Worm (Caenorhabditis elegans) whole organism, young adult: ENCODE data around the gene Y46G5A.20.
A peak's percentile ranks its signal among the peaks of the same experiment; 100 is the strongest.

Source experiments
- B0019.2 ChIP-seq: fragments of 200-800 bp; sonication (Bioruptor generic); conservative IDR thresholded peaks from 2 replicates; pipeline ENCODE4 v1.3.6; 2022; ENCODE audit warnings: missing genetic modification reagents, missing genetic modification characterization, missing compliant biosample characterization
- B0336.3 ChIP-seq: fragments of 200-800 bp; sonication (Bioruptor generic); IDR thresholded peaks from 2 replicates; pipeline ENCODE4 v1.3.6; 2022; ENCODE audit warnings: missing genetic modification characterization, missing compliant biosample characterization
- C06A6.2 ChIP-seq: fragments of 200-800 bp; sonication (Bioruptor generic); conservative IDR thresholded peaks from 2 replicates; pipeline ENCODE4 v1.3.6; 2022; ENCODE audit warnings: missing genetic modification characterization, missing compliant biosample characterization
- F33H1.4 ChIP-seq: fragments of 200-800 bp; sonication (Bioruptor generic); IDR thresholded peaks from 2 replicates; pipeline ENCODE4 v1.3.6; 2022; ENCODE audit warnings: missing genetic modification reagents, missing genetic modification characterization, missing compliant biosample characterization
- F37B4.10 ChIP-seq: fragments of 200-800 bp; sonication (Bioruptor generic); IDR thresholded peaks from 2 replicates; pipeline ENCODE4 v1.3.6; 2022; ENCODE audit warnings: missing genetic modification characterization, missing compliant biosample characterization
- F52B5.7 ChIP-seq: sonication (generic microtip); optimal IDR thresholded peaks from 2 replicates; lab custom pipeline; 2016; ENCODE audit warnings: mild to moderate bottlenecking, missing genetic modification characterization, missing compliant biosample characterization
- T26A5.8 ChIP-seq: sonication (generic microtip); optimal IDR thresholded peaks from 2 replicates; lab custom pipeline; 2016; ENCODE audit warnings: missing genetic modification characterization, missing compliant biosample characterization
- Y53G8AR.9 ChIP-seq: fragments of 200-800 bp; sonication (Bioruptor generic); conservative IDR thresholded peaks from 2 replicates; pipeline ENCODE4 v1.3.6; 2022; ENCODE audit warnings: missing genetic modification reagents, missing genetic modification characterization, missing compliant biosample characterization
- Y56A3A.18 ChIP-seq: fragments of 200-800 bp; sonication (Bioruptor generic); IDR thresholded peaks from 2 replicates; pipeline ENCODE4 v1.3.6; 2022; ENCODE audit warnings: missing genetic modification reagents, missing genetic modification characterization, missing compliant biosample characterization
- ama-1 ChIP-seq, 3 experiments: fragments of 150-350 bp in 1 of 3; sonication (generic microtip) in 2 of 3; optimal IDR thresholded peaks; 2 replicates each; lab custom pipeline; 2014 to 2018; ENCODE audit warnings: missing biosample characterization in 2 of 3, missing genetic modification characterization in 2 of 3, missing genetic modification reagents in 2 of 3
- athp-1 ChIP-seq: sonication (generic microtip); optimal IDR thresholded peaks from 2 replicates; lab custom pipeline; 2017; ENCODE audit warnings: mild to moderate bottlenecking, missing genetic modification characterization, missing compliant biosample characterization
- bed-1 ChIP-seq: fragments of 200-800 bp; sonication (Bioruptor generic); IDR thresholded peaks from 2 replicates; pipeline ENCODE4 v1.3.6; 2022; ENCODE audit warnings: missing genetic modification reagents, missing genetic modification characterization, missing compliant biosample characterization
- bed-2 ChIP-seq: fragments of 200-800 bp; sonication (Bioruptor generic); IDR thresholded peaks from 2 replicates; pipeline ENCODE4 v1.3.6; 2022; ENCODE audit warnings: missing genetic modification reagents, missing genetic modification characterization, missing compliant biosample characterization
- cebp-1 ChIP-seq, 2 experiments: fragments of 200-800 bp in 1 of 2; sonication (Bioruptor generic) in 1 of 2; sonication (generic microtip) in 1 of 2; IDR thresholded peaks in 1 of 2; optimal IDR thresholded peaks in 1 of 2; 2 replicates each; pipeline versions ENCODE4 v1.3.6 to Lab custom; 2017 to 2022; ENCODE audit warnings: missing compliant biosample characterization in 2 of 2, missing genetic modification characterization in 2 of 2, mild to moderate bottlenecking in 1 of 2, missing genetic modification reagents in 1 of 2, moderate library complexity in 1 of 2
- ceh-27 ChIP-seq: fragments of 200-800 bp; sonication (Bioruptor generic); optimal IDR thresholded peaks from 2 replicates; lab custom pipeline; 2018; ENCODE audit warnings: mild to moderate bottlenecking, missing genetic modification characterization, moderate library complexity, missing compliant biosample characterization
- ceh-40 ChIP-seq: fragments of 200-800 bp; sonication (Bioruptor generic); IDR thresholded peaks from 2 replicates; pipeline ENCODE4 v1.3.6; 2022; ENCODE audit warnings: missing genetic modification characterization, missing compliant biosample characterization
- ceh-58 ChIP-seq: fragments of 200-800 bp; sonication (Bioruptor generic); IDR thresholded peaks from 2 replicates; pipeline ENCODE4 v1.3.6; 2022; ENCODE audit warnings: missing genetic modification characterization, missing compliant biosample characterization
- ceh-91 ChIP-seq: fragments of 200-800 bp; sonication (Bioruptor generic); IDR thresholded peaks from 2 replicates; pipeline ENCODE4 v1.3.6; 2022; ENCODE audit warnings: missing genetic modification reagents, missing genetic modification characterization, missing compliant biosample characterization
- chd-7 ChIP-seq: sonication (generic microtip); optimal IDR thresholded peaks from 2 replicates; lab custom pipeline; 2016; ENCODE audit warnings: mild to moderate bottlenecking, missing genetic modification characterization, moderate library complexity, missing compliant biosample characterization
- dox-1 ChIP-seq: fragments of 200-800 bp; sonication (Bioruptor generic); IDR thresholded peaks from 2 replicates; pipeline ENCODE4 v1.3.6; 2022; ENCODE audit warnings: missing genetic modification reagents, missing genetic modification characterization, missing compliant biosample characterization
- dpff-1 ChIP-seq: sonication (generic microtip); optimal IDR thresholded peaks from 2 replicates; lab custom pipeline; 2017; ENCODE audit warnings: mild to moderate bottlenecking, missing genetic modification characterization, missing compliant biosample characterization
- egrh-3 ChIP-seq: fragments of 200-800 bp; sonication (Bioruptor generic); IDR thresholded peaks from 2 replicates; pipeline ENCODE4 v1.3.6; 2022; ENCODE audit warnings: missing genetic modification reagents, missing genetic modification characterization, missing compliant biosample characterization
- gei-17 ChIP-seq: fragments of 200-800 bp; sonication (Bioruptor generic); optimal IDR thresholded peaks from 2 replicates; lab custom pipeline; 2018; ENCODE audit warnings: mild to moderate bottlenecking, missing genetic modification characterization, missing compliant biosample characterization
- him-1 ChIP-seq: sonication (generic microtip); optimal IDR thresholded peaks from 2 replicates; lab custom pipeline; 2016; ENCODE audit warnings: missing genotype, missing genetic modification reagents, missing genetic modification characterization, missing compliant biosample characterization
- hlh-26 ChIP-seq: fragments of 200-800 bp; sonication (Bioruptor generic); conservative IDR thresholded peaks from 2 replicates; pipeline ENCODE4 v1.3.6; 2022; ENCODE audit warnings: missing genetic modification reagents, missing genetic modification characterization, missing compliant biosample characterization
- hmg-1.2 ChIP-seq: fragments of 200-800 bp; sonication (Bioruptor generic); IDR thresholded peaks from 2 replicates; pipeline ENCODE4 v1.3.6; 2022; ENCODE audit warnings: missing genetic modification reagents, missing genetic modification characterization, missing compliant biosample characterization
- hsf-1 ChIP-seq: fragments of 200-800 bp; sonication (Bioruptor generic); IDR thresholded peaks from 2 replicates; pipeline ENCODE4 v1.3.6; 2022; ENCODE audit warnings: missing genetic modification reagents, missing genetic modification characterization, missing compliant biosample characterization
- lag-1 ChIP-seq: fragments of 200-800 bp; sonication (Bioruptor generic); IDR thresholded peaks from 2 replicates; pipeline ENCODE4 v1.3.6; 2022; ENCODE audit warnings: missing genetic modification reagents, missing genetic modification characterization, missing compliant biosample characterization
- let-607 ChIP-seq, 2 experiments: fragments of 200-800 bp in 1 of 2; sonication (Bioruptor generic) in 1 of 2; sonication (generic microtip) in 1 of 2; optimal IDR thresholded peaks; 2 replicates each; lab custom pipeline; 2016 to 2018; ENCODE audit warnings: mild to moderate bottlenecking in 2 of 2, missing compliant biosample characterization in 2 of 2, missing genetic modification characterization in 2 of 2, moderate library complexity in 2 of 2, missing genotype in 1 of 2
- lin-26 ChIP-seq: fragments of 200-800 bp; sonication (Bioruptor generic); IDR thresholded peaks from 2 replicates; pipeline ENCODE4 v1.3.6; 2022; ENCODE audit warnings: missing genetic modification reagents, missing genetic modification characterization, missing compliant biosample characterization
- lsl-1 ChIP-seq: fragments of 200-800 bp; sonication (Bioruptor generic); optimal IDR thresholded peaks from 2 replicates; lab custom pipeline; 2018; ENCODE audit warnings: mild to moderate bottlenecking, missing genetic modification characterization, moderate library complexity, missing compliant biosample characterization
- madf-6 ChIP-seq: fragments of 200-800 bp; sonication (Bioruptor generic); IDR thresholded peaks from 2 replicates; pipeline ENCODE4 v1.3.6; 2022; ENCODE audit warnings: missing genetic modification reagents, missing genetic modification characterization, missing compliant biosample characterization
- mcd-1 ChIP-seq: fragments of 200-800 bp; sonication (Bioruptor generic); IDR thresholded peaks from 2 replicates; pipeline ENCODE4 v1.3.6; 2022; ENCODE audit warnings: missing genetic modification reagents, missing genetic modification characterization, missing compliant biosample characterization
- mes-4 ChIP-seq: sonication (generic microtip); optimal IDR thresholded peaks from 2 replicates; lab custom pipeline; 2016; ENCODE audit warnings: missing genotype, missing genetic modification characterization, missing compliant biosample characterization
- nfya-2 ChIP-seq: fragments of 200-800 bp; sonication (Bioruptor generic); IDR thresholded peaks from 2 replicates; pipeline ENCODE4 v1.3.6; 2022; ENCODE audit warnings: missing genetic modification reagents, missing genetic modification characterization, missing compliant biosample characterization
- nhr-120 ChIP-seq: fragments of 200-800 bp; sonication (Bioruptor generic); IDR thresholded peaks from 2 replicates; pipeline ENCODE4 v1.3.6; 2022; ENCODE audit warnings: missing genetic modification characterization, missing compliant biosample characterization
- nhr-179 ChIP-seq: sonication (generic microtip); optimal IDR thresholded peaks from 2 replicates; lab custom pipeline; 2016; ENCODE audit warnings: mild to moderate bottlenecking, missing genetic modification characterization, missing compliant biosample characterization
- rec-8 ChIP-seq, 2 experiments: sonication (generic microtip); optimal IDR thresholded peaks; 2 replicates each; lab custom pipeline; 2016; ENCODE audit warnings: mild to moderate bottlenecking in 2 of 2, missing genetic modification characterization in 2 of 2, missing genetic modification reagents in 2 of 2, missing genotype in 2 of 2, missing biosample characterization in 1 of 2, missing compliant biosample characterization in 1 of 2, moderate library complexity in 1 of 2
- sea-2 ChIP-seq: fragments of 200-800 bp; sonication (Bioruptor generic); IDR thresholded peaks from 2 replicates; pipeline ENCODE4 v1.3.6; 2022; ENCODE audit warnings: missing genetic modification characterization, missing compliant biosample characterization
- snpc-1.1 ChIP-seq: sonication (generic microtip); optimal IDR thresholded peaks from 2 replicates; lab custom pipeline; 2017; ENCODE audit warnings: missing genetic modification characterization, mild to moderate bottlenecking, missing compliant biosample characterization, antibody characterized with exemption, moderate library complexity, missing genotype, missing genetic modification reagents; ENCODE audit not compliant: insufficient read depth
- snpc-3.4 ChIP-seq: sonication (generic microtip); optimal IDR thresholded peaks from 2 replicates; lab custom pipeline; 2017; ENCODE audit warnings: missing genetic modification characterization, mild to moderate bottlenecking, missing compliant biosample characterization, antibody characterized with exemption, moderate library complexity, missing genotype, missing genetic modification reagents
- tlf-1 ChIP-seq: fragments of 200-800 bp; sonication (Bioruptor generic); optimal IDR thresholded peaks from 2 replicates; lab custom pipeline; 2018; ENCODE audit warnings: mild to moderate bottlenecking, missing genetic modification characterization, missing compliant biosample characterization
- unc-130 ChIP-seq: sonication (generic microtip); optimal IDR thresholded peaks from 2 replicates; lab custom pipeline; 2016; ENCODE audit warnings: missing genetic modification reagents, missing genetic modification characterization, missing compliant biosample characterization
- zfh-2 ChIP-seq: fragments of 200-800 bp; sonication (Bioruptor generic); conservative IDR thresholded peaks from 2 replicates; pipeline ENCODE4 v1.3.6; 2022; ENCODE audit warnings: missing genetic modification reagents, missing genetic modification characterization, missing compliant biosample characterization
- ztf-22 ChIP-seq: fragments of 200-800 bp; sonication (Bioruptor generic); optimal IDR thresholded peaks from 2 replicates; lab custom pipeline; 2018; ENCODE audit warnings: mild to moderate bottlenecking, missing genetic modification characterization, moderate library complexity, missing compliant biosample characterization
- ztf-6 ChIP-seq: fragments of 200-800 bp; sonication (Bioruptor generic); IDR thresholded peaks from 2 replicates; pipeline ENCODE4 v1.3.6; 2022; ENCODE audit warnings: missing genetic modification reagents, missing genetic modification characterization, missing compliant biosample characterization

Gene Y46G5A.20

ce11 chrII:12795188-12795587 lies 15.6 kb upstream of the Y46G5A.20 start (continued):
- TF ChIP-seq mes-4 (no peak), ceh-27 (GFP tag; lab: Kevin White, UChicago) (no peak), hsf-1 (GFP tag; lab: Robert Waterston, UW) (no peak), ceh-58 (GFP tag; lab: Robert Waterston, UW) (no peak), tlf-1 (GFP tag; lab: Kevin White, UChicago) (no peak), let-607 (tag; optimal IDR thresholded peaks at IDR 0.05; lab: Kevin White, UChicago) (no peak)
- TF ChIP-seq, all 124 proteins: peak for 12

ce11 chrII:12796040-12796502 lies 14.7 kb upstream of the Y46G5A.20 start, which contains the start of gene cpt-1:
Gene cpt-1 (minus strand): TSS chrII:12796452.
- TF ChIP-seq cebp-1 (GFP tag; IDR thresholded peaks at IDR 0.05; lab: Robert Waterston, UW) (no peak), cebp-1 (tag; optimal IDR thresholded peaks at IDR 0.05; lab: Kevin White, UChicago) (peak; percentile 15), him-1 (tag; lab: Kevin White, UChicago) (no peak), Y53G8AR.9 (peak; percentile 34), C06A6.2 (no peak), egrh-3 (no peak), chd-7 (tag; lab: Kevin White, UChicago) (peak; percentile 4), rec-8 (tag; optimal IDR thresholded peaks at IDR 0.05; lab: Kevin White, UChicago) (no peak), hlh-26 (GFP tag; lab: Robert Waterston, UW) (no peak), ama-1 (optimal IDR thresholded peaks at IDR 0.05; lab: Kevin White, UChicago) (no peak), ama-1 (GFP tag; optimal IDR thresholded peaks at IDR 0.05; lab: Kevin White, UChicago) (no peak), T26A5.8 (tag; lab: Kevin White, UChicago) (no peak), ceh-40 (no peak), athp-1 (no peak), Y56A3A.18 (GFP tag; lab: Robert Waterston, UW) (no peak), sea-2 (GFP tag; lab: Robert Waterston, UW) (no peak), F37B4.10 (GFP tag; lab: Robert Waterston, UW) (no peak), mcd-1 (peak; percentile 28; the same call in 1 of the 2 replicates), nhr-120 (GFP tag; lab: Robert Waterston, UW) (no peak), unc-130 (GFP tag; lab: Kevin White, UChicago) (no peak), ceh-27 (GFP tag; lab: Kevin White, UChicago) (no peak), dpff-1 (no peak), F33H1.4 (GFP tag; lab: Robert Waterston, UW) (no peak), lin-26 (GFP tag; lab: Robert Waterston, UW) (no peak), nfya-2 (GFP tag; lab: Robert Waterston, UW) (no peak), ceh-91 (GFP tag; lab: Robert Waterston, UW) (no peak), F52B5.7 (no peak), snpc-1.1 (tag; lab: Kevin White, UChicago) (no peak), lsl-1 (GFP tag; lab: Kevin White, UChicago) (no peak), ztf-6 (GFP tag; lab: Robert Waterston, UW) (no peak), nhr-179 (tag; lab: Kevin White, UChicago) (no peak), B0019.2 (no peak), madf-6 (GFP tag; lab: Robert Waterston, UW) (no peak), bed-2 (GFP tag; lab: Robert Waterston, UW) (no peak), zfh-2 (0 out of 2 replicates have a peak, but pooled peaks have one; percentile 19), lag-1 (GFP tag; lab: Robert Waterston, UW) (no peak), dox-1 (GFP tag; lab: Robert Waterston, UW) (no peak), hmg-1.2 (GFP tag; lab: Robert Waterston, UW) (no peak), gei-17 (peak; percentile 23), ztf-22 (GFP tag; lab: Kevin White, UChicago) (no peak), B0336.3 (GFP tag; lab: Robert Waterston, UW) (no peak; the same call in 1 of the 2 replicates), bed-1 (GFP tag; lab: Robert Waterston, UW) (no peak), snpc-3.4 (tag; lab: Kevin White, UChicago) (no peak)
